Fruit fly (Drosophila melanogaster) whole organism, embryonic: Measurements from ENCODE around the gene Ctr1B.

Experiments used
- Abd-B ChIP-seq: fragments of 200-800 bp; sonication (Bioruptor generic); optimal IDR thresholded peaks from 2 replicates; lab custom pipeline; 2018; ENCODE audit warnings: missing biosample characterization, mild to moderate bottlenecking, missing genetic modification characterization, moderate library complexity
- Awh ChIP-seq: fragments of 200-800 bp; sonication (Bioruptor generic); IDR thresholded peaks from 2 replicates; pipeline ENCODE4, ENCODE4 v1.3.6; 2022; ENCODE audit warnings: missing biosample characterization, missing genetic modification characterization
- CG10267 ChIP-seq: fragments of 200-800 bp; sonication (Bioruptor generic); optimal IDR thresholded peaks from 2 replicates; lab custom pipeline; 2018; ENCODE audit warnings: missing biosample characterization, mild to moderate bottlenecking, missing genetic modification characterization, moderate library complexity
- CG10565 ChIP-seq: fragments of 200-800 bp; sonication (Bioruptor generic); optimal IDR thresholded peaks from 3 replicates; lab custom pipeline; 2016; ENCODE audit warnings: missing biosample characterization, mild to moderate bottlenecking, missing genetic modification characterization
- CG11247 ChIP-seq: fragments of 200-800 bp; sonication (Bioruptor generic); IDR thresholded peaks from 2 replicates; pipeline ENCODE4 v1.3.6; 2022; ENCODE audit warnings: missing biosample characterization, missing genetic modification characterization
- CG11723 ChIP-seq: fragments of 200-800 bp; sonication (Bioruptor generic); optimal IDR thresholded peaks from 2 replicates; lab custom pipeline; 2017; ENCODE audit warnings: missing biosample characterization, mild to moderate bottlenecking, missing genetic modification characterization
- CG12155 ChIP-seq: fragments of 200-800 bp; sonication (Bioruptor generic); optimal IDR thresholded peaks from 3 replicates; lab custom pipeline; 2016; ENCODE audit warnings: missing biosample characterization, missing genetic modification characterization
- CG14860 ChIP-seq: fragments of 200-800 bp; sonication (Bioruptor generic); IDR thresholded peaks from 3 replicates; pipeline ENCODE4 v1.3.6; 2022; ENCODE audit warnings: missing biosample characterization, missing genetic modification characterization; ENCODE audit not compliant: partially characterized antibody
- CG15073 ChIP-seq: fragments of 200-800 bp; sonication (Bioruptor generic); optimal IDR thresholded peaks from 2 replicates; lab custom pipeline; 2016; ENCODE audit warnings: missing biosample characterization, missing genetic modification characterization
- CG15479 ChIP-seq: fragments of 200-800 bp; sonication (Bioruptor generic); optimal IDR thresholded peaks from 3 replicates; lab custom pipeline; 2019; ENCODE audit warnings: missing biosample characterization, mild to moderate bottlenecking, missing genetic modification characterization, moderate library complexity
- CG16813 ChIP-seq: fragments of 200-800 bp; sonication (Bioruptor generic); IDR thresholded peaks from 3 replicates; pipeline ENCODE4 v1.3.6; 2022; ENCODE audit warnings: missing biosample characterization, missing genetic modification characterization; ENCODE audit not compliant: partially characterized antibody
- CG17568 ChIP-seq: fragments of 200-800 bp; sonication (Bioruptor generic); optimal IDR thresholded peaks from 2 replicates; lab custom pipeline; 2018; ENCODE audit warnings: missing biosample characterization, mild to moderate bottlenecking, missing genetic modification characterization, moderate library complexity
- CG17912 ChIP-seq: fragments of 200-800 bp; sonication (Bioruptor generic); optimal IDR thresholded peaks from 2 replicates; lab custom pipeline; 2018; ENCODE audit warnings: missing biosample characterization, mild to moderate bottlenecking, missing genetic modification characterization
- CG2199 ChIP-seq: fragments of 200-800 bp; sonication (Bioruptor generic); IDR thresholded peaks from 3 replicates; pipeline ENCODE4 v1.3.6; 2022; ENCODE audit warnings: missing biosample characterization, missing genetic modification characterization
- CG3065 ChIP-seq: fragments of 200-800 bp; sonication (Bioruptor generic); optimal IDR thresholded peaks from 2 replicates; lab custom pipeline; 2016; ENCODE audit warnings: missing biosample characterization, missing genetic modification characterization
- CG31388 ChIP-seq: fragments of 200-800 bp; sonication (Bioruptor generic); optimal IDR thresholded peaks from 2 replicates; lab custom pipeline; 2016; ENCODE audit warnings: missing biosample characterization, missing genetic modification characterization
- CG3163 ChIP-seq: fragments of 200-800 bp; sonication (Bioruptor generic); optimal IDR thresholded peaks from 3 replicates; lab custom pipeline; 2016; ENCODE audit warnings: missing biosample characterization, missing genetic modification characterization
- CG32767 ChIP-seq: fragments of 200-800 bp; sonication (Bioruptor generic); IDR thresholded peaks from 2 replicates; pipeline ENCODE4 v1.3.6; 2022; ENCODE audit warnings: missing biosample characterization, missing genetic modification characterization
- CG33557 ChIP-seq: fragments of 200-800 bp; sonication (Bioruptor generic); optimal IDR thresholded peaks from 2 replicates; lab custom pipeline; 2019; ENCODE audit warnings: missing biosample characterization, mild to moderate bottlenecking, missing genetic modification characterization, moderate library complexity
- CG3995 ChIP-seq: fragments of 200-800 bp; sonication (Bioruptor generic); optimal IDR thresholded peaks from 3 replicates; lab custom pipeline; 2016; ENCODE audit warnings: missing biosample characterization, missing genetic modification characterization
- CG4328 ChIP-seq: fragments of 200-800 bp; sonication (Bioruptor generic); optimal IDR thresholded peaks from 3 replicates; lab custom pipeline; 2017; ENCODE audit warnings: missing biosample characterization, missing genetic modification reagents, missing genetic modification characterization
- CG4820 ChIP-seq: fragments of 200-800 bp; sonication (Bioruptor generic); optimal IDR thresholded peaks from 3 replicates; lab custom pipeline; 2016; ENCODE audit warnings: missing biosample characterization, missing genetic modification characterization
- CG5245 ChIP-seq: fragments of 200-800 bp; sonication (Bioruptor generic); optimal IDR thresholded peaks from 3 replicates; lab custom pipeline; 2016; ENCODE audit warnings: missing biosample characterization, missing genetic modification characterization
- CG6689 ChIP-seq: fragments of 200-800 bp; sonication (Bioruptor generic); IDR thresholded peaks from 2 replicates; pipeline ENCODE4 v1.3.6; 2022; ENCODE audit warnings: missing biosample characterization, missing genetic modification characterization
- CG6791 ChIP-seq: fragments of 200-800 bp; sonication (Bioruptor generic); IDR thresholded peaks from 3 replicates; pipeline ENCODE4 v1.3.6; 2022; ENCODE audit warnings: missing biosample characterization, missing genetic modification characterization; ENCODE audit not compliant: partially characterized antibody
- CG7963 ChIP-seq: fragments of 200-800 bp; sonication (Bioruptor generic); IDR thresholded peaks from 3 replicates; pipeline ENCODE4 v1.3.6; 2022; ENCODE audit warnings: missing biosample characterization, missing genetic modification characterization; ENCODE audit not compliant: partially characterized antibody
- CG8290 ChIP-seq, 3 experiments: fragments of 200-800 bp; sonication (Bioruptor generic); optimal IDR thresholded peaks; 2 replicates each; lab custom pipeline; 2016 to 2019; ENCODE audit warnings: missing biosample characterization in 3 of 3, missing genetic modification characterization in 3 of 3, mild to moderate bottlenecking in 2 of 3, moderate library complexity in 1 of 3
- CoRest ChIP-seq: fragments of 200-800 bp; sonication (Bioruptor generic); optimal IDR thresholded peaks from 3 replicates; lab custom pipeline; 2018; ENCODE audit warnings: missing biosample characterization, mild to moderate bottlenecking, missing genetic modification characterization, moderate library complexity
- Dek ChIP-seq: fragments of 200-800 bp; sonication (Bioruptor generic); optimal IDR thresholded peaks from 3 replicates; lab custom pipeline; 2019; ENCODE audit warnings: missing biosample characterization, mild to moderate bottlenecking, missing genetic modification characterization, moderate library complexity
- Dref ChIP-seq: fragments of 200-800 bp; sonication (Bioruptor generic); IDR thresholded peaks from 2 replicates; pipeline ENCODE4 v1.3.6; 2022; ENCODE audit warnings: missing biosample characterization, missing genetic modification characterization
- Fer2 ChIP-seq: fragments of 200-800 bp; sonication (Bioruptor generic); optimal IDR thresholded peaks from 2 replicates; lab custom pipeline; 2018; ENCODE audit warnings: missing biosample characterization, mild to moderate bottlenecking, missing genetic modification characterization, moderate library complexity
- GATAe ChIP-seq: fragments of 200-800 bp; sonication (Bioruptor generic); conservative IDR thresholded peaks from 2 replicates; pipeline ENCODE4 v1.3.6; 2022; ENCODE audit warnings: missing biosample characterization, missing genetic modification characterization
- HHEX ChIP-seq: fragments of 200-800 bp; sonication (Bioruptor generic); optimal IDR thresholded peaks from 3 replicates; lab custom pipeline; 2017; ENCODE audit warnings: missing biosample characterization, mild to moderate bottlenecking, missing genetic modification characterization, missing genetic modification reagents
- HLH3B ChIP-seq: fragments of 200-800 bp; sonication (Bioruptor generic); IDR thresholded peaks from 2 replicates; pipeline ENCODE4 v1.3.6; 2022; ENCODE audit warnings: missing biosample characterization, missing genetic modification characterization
- Lhr ChIP-seq: fragments of 200-800 bp; sonication (Bioruptor generic); optimal IDR thresholded peaks from 3 replicates; lab custom pipeline; 2017; ENCODE audit warnings: mild to moderate bottlenecking, missing biosample characterization, missing genetic modification reagents, missing genetic modification characterization
- Max ChIP-seq: fragments of 200-800 bp; sonication (Bioruptor generic); optimal IDR thresholded peaks from 2 replicates; lab custom pipeline; 2016; ENCODE audit warnings: missing biosample characterization, mild to moderate bottlenecking, missing genetic modification characterization
- Side ChIP-seq: fragments of 200-800 bp; sonication (Bioruptor generic); optimal IDR thresholded peaks from 2 replicates; lab custom pipeline; 2016; ENCODE audit warnings: missing biosample characterization, missing genetic modification characterization
- grn ChIP-seq: fragments of 200-800 bp; sonication (Bioruptor generic); optimal IDR thresholded peaks from 3 replicates; lab custom pipeline; 2017; ENCODE audit warnings: missing biosample characterization, missing genetic modification characterization
- hkb ChIP-seq, 2 experiments: fragments of 200-800 bp in 1 of 2; fragments of >200 bp in 1 of 2; sonication (Bioruptor generic) in 1 of 2; IDR thresholded peaks in 1 of 2; optimal IDR thresholded peaks in 1 of 2; 2 replicates each; pipeline versions ENCODE4 v1.3.6 to Lab custom; 2017 to 2022; ENCODE audit warnings: missing biosample characterization in 1 of 2, missing genetic modification characterization in 1 of 2
- kay ChIP-seq: fragments of 200-800 bp; sonication (Bioruptor generic); optimal IDR thresholded peaks from 2 replicates; lab custom pipeline; 2016; ENCODE audit warnings: missing biosample characterization, missing genetic modification characterization
- lilli ChIP-seq: fragments of 200-800 bp; sonication (Bioruptor generic); optimal IDR thresholded peaks from 3 replicates; lab custom pipeline; 2016; ENCODE audit warnings: missing biosample characterization, missing genetic modification characterization
- mirr ChIP-seq: fragments of 200-800 bp; sonication (Bioruptor generic); optimal IDR thresholded peaks from 3 replicates; lab custom pipeline; 2018; ENCODE audit warnings: missing biosample characterization, mild to moderate bottlenecking, missing genetic modification characterization
- mld ChIP-seq: fragments of 200-800 bp; sonication (Bioruptor generic); IDR thresholded peaks from 3 replicates; pipeline ENCODE4 v1.3.6; 2022; ENCODE audit warnings: missing biosample characterization, missing genetic modification characterization; ENCODE audit not compliant: partially characterized antibody
- org-1 ChIP-seq: fragments of 200-800 bp; sonication (Bioruptor generic); optimal IDR thresholded peaks from 2 replicates; lab custom pipeline; 2017; ENCODE audit warnings: missing biosample characterization, missing genetic modification characterization
- pum ChIP-seq: fragments of 200-800 bp; sonication (Bioruptor generic); optimal IDR thresholded peaks from 2 replicates; lab custom pipeline; 2016; ENCODE audit warnings: missing biosample characterization, missing genetic modification characterization
- slou ChIP-seq: fragments of 200-800 bp; sonication (Bioruptor generic); optimal IDR thresholded peaks from 3 replicates; lab custom pipeline; 2016; ENCODE audit warnings: missing biosample characterization, missing genetic modification characterization
- sna ChIP-seq: fragments of 200-800 bp; sonication (Bioruptor generic); IDR thresholded peaks from 2 replicates; pipeline ENCODE4 v1.3.6; 2022; ENCODE audit warnings: missing biosample characterization, missing genetic modification characterization; ENCODE audit not compliant: partially characterized antibody
- sob ChIP-seq: fragments of 200-800 bp; sonication (Bioruptor generic); IDR thresholded peaks from 2 replicates; pipeline ENCODE4 v1.3.6; 2022; ENCODE audit warnings: missing biosample characterization, missing genetic modification characterization
- sug ChIP-seq: fragments of 200-800 bp; optimal IDR thresholded peaks from 2 replicates; lab custom pipeline; 2019; ENCODE audit warnings: missing biosample characterization, mild to moderate bottlenecking, missing genetic modification characterization, moderate library complexity
- yki ChIP-seq: fragments of >200 bp; optimal IDR thresholded peaks from 3 replicates; lab custom pipeline; 2018
- z ChIP-seq: fragments of 200-800 bp; sonication (Bioruptor generic); IDR thresholded peaks from 3 replicates; pipeline ENCODE4 v1.3.6; 2022; ENCODE audit warnings: missing biosample characterization, missing genetic modification characterization

The Ctr1B gene

DNA sequence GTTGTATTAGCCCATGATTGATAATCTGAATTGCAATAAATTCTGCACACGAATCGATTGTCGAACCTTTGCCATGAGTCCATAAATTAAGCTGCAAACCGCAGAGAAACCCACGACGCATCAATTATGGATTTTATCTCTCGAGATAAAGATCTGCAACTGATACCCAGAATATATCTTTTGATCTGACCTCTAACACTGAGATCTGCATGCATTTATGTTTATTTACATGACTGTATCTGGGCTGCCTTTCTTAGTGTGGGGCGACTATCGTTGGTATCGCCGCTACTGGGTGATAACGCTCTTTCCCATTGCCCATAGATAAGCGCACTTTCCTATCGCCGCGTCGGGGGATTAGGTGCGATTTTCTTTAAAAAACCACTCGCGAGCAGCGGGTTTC, at the start of gene Ctr1B:
Gene Ctr1B (plus strand): TSS at position 398 of the 400 bp plus-strand sequence.
- TF ChIP-seq CG17912 (GFP tag; lab: Kevin White, UChicago), result no peak
- no peak for TF ChIP-seq hkb (optimal IDR thresholded peaks at IDR 0.05; lab: Kevin White, UChicago)
- TF ChIP-seq hkb (GFP tag; IDR thresholded peaks at IDR 0.05; lab: Robert Waterston, UW), result no peak
- TF ChIP-seq Dref, result no peak
- TF ChIP-seq z, result no peak
- no peak for TF ChIP-seq CG3163
- TF ChIP-seq CG6791, result no peak
- TF ChIP-seq CG2199, result 0 out of 3 replicates have a peak, but pooled peaks have one; percentile 28
- TF ChIP-seq CG3065 (GFP tag; lab: Kevin White, UChicago), result no peak
- no peak for TF ChIP-seq CG7963
- TF ChIP-seq sna (GFP tag; lab: Robert Waterston, UW), result 0 out of 2 replicates have a peak, but pooled peaks have one; percentile 15
- TF ChIP-seq sob (GFP tag; lab: Robert Waterston, UW), result no peak
- no peak for TF ChIP-seq Side (GFP tag; lab: Kevin White, UChicago)
- no peak for TF ChIP-seq lilli
- no peak for TF ChIP-seq Lhr (GFP tag; lab: Kevin White, UChicago)
- TF ChIP-seq org-1, result no peak
- TF ChIP-seq pum (GFP tag; lab: Kevin White, UChicago), result no peak
- TF ChIP-seq mld (GFP tag; lab: Robert Waterston, UW), result no peak
- TF ChIP-seq CG33557, result no peak
- TF ChIP-seq Awh (GFP tag; lab: Robert Waterston, UW), result no peak
- no peak for TF ChIP-seq Fer2 (tag; lab: Kevin White, UChicago)
- TF ChIP-seq Dek, result no peak
- no peak for TF ChIP-seq CG8290 (GFP tag; optimal IDR thresholded peaks at IDR 0.05; lab: Kevin White, UChicago)
- TF ChIP-seq CG8290 (tag; optimal IDR thresholded peaks at IDR 0.05; lab: Kevin White, UChicago), result no peak
- peak; percentile 46 for TF ChIP-seq CG15479 (GFP tag; lab: Kevin White, UChicago)
- TF ChIP-seq CG3995 (GFP tag; lab: Kevin White, UChicago), result no peak
- no peak for TF ChIP-seq CG15073
- no peak for TF ChIP-seq CG12155 (GFP tag; lab: Kevin White, UChicago)
- no peak for TF ChIP-seq kay (GFP tag; lab: Kevin White, UChicago)
- no peak for TF ChIP-seq CG11247
- no peak for TF ChIP-seq CG5245 (GFP tag; lab: Kevin White, UChicago)
- TF ChIP-seq CG10267, result no peak
- TF ChIP-seq CG11723 (GFP tag; lab: Kevin White, UChicago), result no peak
- TF ChIP-seq yki, result no peak
- TF ChIP-seq CG4328, result no peak
- no peak for TF ChIP-seq slou (GFP tag; lab: Kevin White, UChicago)
- no peak for TF ChIP-seq CoRest (tag; lab: Kevin White, UChicago)
- TF ChIP-seq Max (GFP tag; lab: Kevin White, UChicago), result no peak
- TF ChIP-seq CG4820 (GFP tag; lab: Kevin White, UChicago), result no peak
- TF ChIP-seq HLH3B (GFP tag; lab: Robert Waterston, UW), result no peak
- no peak for TF ChIP-seq CG6689 (GFP tag; lab: Robert Waterston, UW)
- peak; percentile 81 for TF ChIP-seq sug (tag; lab: Kevin White, UChicago)
- TF ChIP-seq Abd-B, result no peak
- TF ChIP-seq HHEX (GFP tag; lab: Kevin White, UChicago), result no peak
- TF ChIP-seq mirr (GFP tag; lab: Kevin White, UChicago), result peak; percentile 13
- no peak for TF ChIP-seq CG31388 (GFP tag; lab: Kevin White, UChicago)
- TF ChIP-seq GATAe (GFP tag; lab: Robert Waterston, UW), result peak; percentile 61
- TF ChIP-seq CG16813 (GFP tag; lab: Robert Waterston, UW), result no peak
- peak; percentile 92 for TF ChIP-seq grn (GFP tag; lab: Kevin White, UChicago)
- TF ChIP-seq CG10565 (GFP tag; lab: Kevin White, UChicago), result no peak
- TF ChIP-seq CG32767 (GFP tag; lab: Robert Waterston, UW), result no peak
- TF ChIP-seq CG14860 (GFP tag; lab: Robert Waterston, UW), result no peak
- TF ChIP-seq CG17568 (GFP tag; lab: Kevin White, UChicago), result no peak
